Worm (Caenorhabditis elegans) whole organism, early embryonic: ENCODE results near the gene egl-3.

Source experiments
- ama-1 ChIP-seq: fragments of 150-350 bp; optimal IDR thresholded peaks from 2 replicates; lab custom pipeline; 2014
- hmg-4 ChIP-seq: fragments of 200-800 bp; sonication (Bioruptor generic); optimal IDR thresholded peaks from 2 replicates; lab custom pipeline; 2018; ENCODE audit warnings: mild to moderate bottlenecking, missing genetic modification characterization, missing compliant biosample characterization
- tbx-11 ChIP-seq: fragments of 200-800 bp; sonication (Bioruptor generic); IDR thresholded peaks from 2 replicates; pipeline ENCODE4 v1.3.6; 2022; ENCODE audit warnings: missing genetic modification characterization, missing compliant biosample characterization
- tbx-37 ChIP-seq: fragments of 200-800 bp; sonication (Bioruptor generic); conservative IDR thresholded peaks from 2 replicates; pipeline ENCODE4 v1.3.6; 2022; ENCODE audit warnings: missing genetic modification reagents, missing genetic modification characterization, missing compliant biosample characterization

DNA sequence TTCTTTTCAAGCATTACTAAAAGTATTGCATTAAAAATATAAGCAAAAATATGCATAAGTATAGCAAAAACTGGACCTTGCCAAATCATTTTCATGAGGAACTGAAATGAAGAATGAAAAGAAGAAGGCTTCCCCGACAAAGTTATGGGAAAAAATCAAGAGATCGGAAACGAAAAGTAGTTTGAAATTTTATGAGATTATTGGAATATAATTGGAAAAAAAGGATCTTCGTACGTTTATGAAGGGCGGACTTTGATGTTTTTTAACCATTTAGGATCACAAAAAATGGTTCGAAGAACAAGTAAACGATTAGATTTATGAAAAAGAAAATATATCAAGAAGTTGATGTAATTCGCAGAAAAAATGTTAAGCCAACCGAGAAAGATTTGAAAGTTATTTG lies 52.7 kb downstream of the egl-3 start, which contains the start of gene srxa-18:
- TF ChIP-seq tbx-11 (no peak), hmg-4 (GFP tag; lab: Kevin White, UChicago) (no peak), ama-1 (lab: Kevin White, UChicago) (no peak), tbx-37 (GFP tag; lab: Robert Waterston, UW) (no peak)
